Worm (Caenorhabditis elegans): ENCODE results near the gene srx-116.

srx-116 gene

DNA sequence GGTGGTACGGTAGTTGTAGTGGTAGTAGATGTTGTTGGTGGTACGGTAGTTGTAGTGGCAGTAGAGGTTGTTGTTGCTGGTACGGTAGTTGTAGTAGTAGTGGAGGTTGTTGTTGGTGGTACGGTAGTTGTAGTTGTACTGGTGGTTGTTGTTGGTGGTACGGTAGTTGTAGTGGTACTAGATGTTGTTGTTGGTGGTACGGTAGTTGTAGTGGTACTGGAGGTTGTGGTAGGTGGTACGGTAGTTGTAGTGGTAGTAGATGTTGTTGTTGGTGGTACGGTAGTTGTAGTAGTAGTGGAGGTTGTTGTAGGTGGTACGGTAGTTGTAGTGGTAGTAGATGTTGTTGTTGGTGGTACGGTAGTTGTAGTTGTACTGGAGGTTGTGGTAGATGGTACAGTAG lies 37.7 kb upstream of the srx-116 start:
- TF ChIP-seq nhr-25 (tag; optimal IDR thresholded peaks at IDR 0.05; ENCODE audit: borderline replicate concordance, insufficient read depth), result no peak
- no peak for TF ChIP-seq pqm-1 (tag; optimal IDR thresholded peaks at IDR 0.05)
- no peak for TF ChIP-seq hif-1 (tag; optimal IDR thresholded peaks at IDR 0.05)
- no peak for TF ChIP-seq spr-1 (tag; optimal IDR thresholded peaks at IDR 0.05)
- TF ChIP-seq D1046.2 (GFP tag; IDR thresholded peaks at IDR 0.05), result no peak

DNA sequence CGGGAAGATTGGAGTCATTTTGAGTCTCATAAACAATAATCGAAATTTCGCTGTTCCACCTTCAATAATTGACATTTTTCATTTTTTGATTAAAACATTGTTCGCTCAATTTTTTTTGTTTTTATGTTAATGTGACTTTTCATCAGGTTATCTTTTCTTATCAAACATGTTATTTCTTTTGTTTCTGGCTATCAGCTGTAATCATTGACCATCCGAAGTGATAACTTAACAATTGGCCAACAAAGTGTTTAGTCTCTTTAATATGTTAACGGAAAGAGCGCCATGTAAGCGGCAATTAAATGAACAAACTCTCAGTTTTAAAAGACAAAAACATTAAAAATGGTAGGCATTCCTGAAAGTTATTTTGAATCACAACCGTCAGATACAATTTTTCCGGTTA lies 36.7 kb upstream of the srx-116 start:
- no peak for TF ChIP-seq saeg-2 (GFP tag; IDR thresholded peaks at IDR 0.05)
- TF ChIP-seq pqm-1 (tag; optimal IDR thresholded peaks at IDR 0.05), result peak; percentile 45
- TF ChIP-seq nhr-28 (tag; optimal IDR thresholded peaks at IDR 0.05), result peak; percentile 36
- no peak for TF ChIP-seq nhr-10 (tag; optimal IDR thresholded peaks at IDR 0.05)
- TF ChIP-seq skn-1 (tag; optimal IDR thresholded peaks at IDR 0.05), result no peak

DNA sequence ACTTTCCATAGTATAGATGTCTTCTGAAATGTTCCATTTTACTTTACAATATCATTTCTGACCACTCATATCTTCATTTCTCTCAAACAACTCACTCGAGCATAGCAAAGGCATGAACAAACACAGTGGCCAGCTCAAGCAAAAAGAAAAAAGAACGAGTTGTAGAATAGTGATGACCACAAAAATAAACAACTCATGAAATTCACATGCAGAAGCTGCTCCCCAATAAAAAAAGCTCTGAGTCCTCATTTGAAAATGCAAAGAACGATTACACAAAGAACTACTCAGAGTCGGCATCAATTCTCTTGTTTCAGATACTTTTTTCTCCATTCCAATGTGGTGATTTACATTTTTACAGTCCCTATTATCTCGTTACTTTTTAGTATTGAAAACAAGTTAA lies 36.0 kb upstream of the srx-116 start:
- TF ChIP-seq lin-13 (GFP tag; optimal IDR thresholded peaks at IDR 0.05) (no peak), mxl-2 (GFP tag; conservative IDR thresholded peaks at IDR 0.05) (peak; percentile 95), nhr-6 (tag; optimal IDR thresholded peaks at IDR 0.05) (peak; percentile 20), aha-1 (tag) (peak; percentile 91), daf-16 (GFP tag; optimal IDR thresholded peaks at IDR 0.05) (peak in 1 of 2 experiments; percentile 15), daf-16 (tag; optimal IDR thresholded peaks at IDR 0.05) (peak; percentile 26), F37D6.2 (tag; optimal IDR thresholded peaks at IDR 0.05) (no peak)

DNA sequence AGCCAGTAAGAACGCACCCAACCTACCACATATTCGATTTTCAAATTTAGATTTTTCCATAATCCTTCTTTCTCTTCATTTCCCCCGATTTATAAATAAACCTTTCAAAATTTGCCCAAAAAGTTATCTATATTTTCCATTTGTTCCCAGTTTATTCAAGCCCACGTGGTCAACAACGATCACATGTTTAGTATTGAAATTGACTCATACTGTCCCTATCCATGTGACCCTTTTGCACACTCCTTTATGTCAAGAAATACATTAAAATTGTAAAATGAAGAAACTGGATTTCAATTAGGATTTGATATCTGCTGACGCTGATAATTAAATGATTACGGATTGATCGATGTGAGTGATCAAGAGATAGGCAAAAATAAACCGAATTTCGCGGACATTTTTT lies 35.5 kb upstream of the srx-116 start:
- TF ChIP-seq dpl-1 (GFP tag; optimal IDR thresholded peaks at IDR 0.05) (no peak), lin-1 (GFP tag; IDR thresholded peaks at IDR 0.05) (no peak), lsy-2 (tag; optimal IDR thresholded peaks at IDR 0.05) (no peak), madf-5 (GFP tag; IDR thresholded peaks at IDR 0.05) (no peak), pqm-1 (tag; optimal IDR thresholded peaks at IDR 0.05) (no peak), D1046.2 (GFP tag; IDR thresholded peaks at IDR 0.05) (no peak), ztf-11 (tag; optimal IDR thresholded peaks at IDR 0.05) (no peak), nhr-11 (tag; optimal IDR thresholded peaks at IDR 0.05) (no peak), vab-7 (GFP tag; IDR thresholded peaks at IDR 0.05) (no peak), Y5F2A.4 (GFP tag; optimal IDR thresholded peaks at IDR 0.05) (no peak), php-3 (GFP tag; IDR thresholded peaks at IDR 0.05) (peak; percentile 50; the same call in 1 of the 2 replicates), lin-13 (GFP tag; optimal IDR thresholded peaks at IDR 0.05) (no peak), nhr-6 (tag; optimal IDR thresholded peaks at IDR 0.05) (no peak), mxl-3 (GFP tag; optimal IDR thresholded peaks at IDR 0.05) (peak; percentile 44), dmd-9 (GFP tag; IDR thresholded peaks at IDR 0.05) (no peak), nhr-41 (GFP tag; IDR thresholded peaks at IDR 0.05) (no peak), lin-15B (tag; optimal IDR thresholded peaks at IDR 0.05) (no peak), saeg-2 (GFP tag; IDR thresholded peaks at IDR 0.05) (no peak), duxl-1 (tag; optimal IDR thresholded peaks at IDR 0.05; ENCODE audit: poor library complexity) (no peak), nhr-42 (GFP tag; IDR thresholded peaks at IDR 0.05) (no peak), nhr-28 (tag; optimal IDR thresholded peaks at IDR 0.05) (peak; percentile 86), skn-1 (tag; optimal IDR thresholded peaks at IDR 0.05) (no peak), tag-97 (GFP tag; IDR thresholded peaks at IDR 0.05) (no peak), nhr-111 (GFP tag; optimal IDR thresholded peaks at IDR 0.05) (no peak), daf-19 (GFP tag; conservative IDR thresholded peaks at IDR 0.05) (no peak), daf-8 (GFP tag; IDR thresholded peaks at IDR 0.05) (no peak), madf-9 (GFP tag; conservative IDR thresholded peaks at IDR 0.05) (no peak), fos-1 (tag; optimal IDR thresholded peaks at IDR 0.05) (no peak), mdl-1 (tag; optimal IDR thresholded peaks at IDR 0.05) (peak; percentile 58 to 85), hlh-30 (tag; optimal IDR thresholded peaks at IDR 0.05; ENCODE audit: insufficient read depth) (peak; percentile 86), snpc-1.2 (GFP tag; IDR thresholded peaks at IDR 0.05) (no peak), F10B5.3 (tag; optimal IDR thresholded peaks at IDR 0.05) (no peak), gei-8 (GFP tag; optimal IDR thresholded peaks at IDR 0.05) (no peak), ceh-28 (tag; optimal IDR thresholded peaks at IDR 0.05) (no peak), ama-1 (optimal IDR thresholded peaks at IDR 0.05) (no peak), dmd-6 (GFP tag; IDR thresholded peaks at IDR 0.05) (peak; percentile 51), aha-1 (tag) (peak; percentile 30), ZK546.5 (tag; optimal IDR thresholded peaks at IDR 0.05) (no peak), spr-1 (tag; optimal IDR thresholded peaks at IDR 0.05) (no peak)

Measured in whole organism, L4 larva.